Worm (Caenorhabditis elegans) whole organism, L1 larva: Measurements from ENCODE around the gene Y97E10C.1.

Experiments used
- C16A3.4 ChIP-seq: fragments of 150-350 bp; optimal IDR thresholded peaks from 2 replicates; lab custom pipeline; 2014; ENCODE audit warnings: missing biosample characterization, missing genetic modification characterization
- F16B12.6 ChIP-seq: fragments of 150-350 bp; optimal IDR thresholded peaks from 2 replicates; lab custom pipeline; 2014; ENCODE audit warnings: missing biosample characterization, missing genetic modification characterization
- Y116A8C.19 ChIP-seq: sonication (generic microtip); optimal IDR thresholded peaks from 2 replicates; lab custom pipeline; 2016; ENCODE audit warnings: missing compliant biosample characterization, missing genetic modification characterization, borderline replicate concordance
- aha-1 ChIP-seq: fragments of 150-350 bp; optimal IDR thresholded peaks from 2 replicates; lab custom pipeline; 2014; ENCODE audit warnings: missing biosample characterization, missing genetic modification characterization
- alr-1 ChIP-seq: fragments of 200-800 bp; sonication (Bioruptor generic); optimal IDR thresholded peaks from 2 replicates; lab custom pipeline; 2018; ENCODE audit warnings: borderline replicate concordance, mild to moderate bottlenecking, missing genetic modification characterization, missing compliant biosample characterization
- ama-1 ChIP-seq: fragments of 150-350 bp; optimal IDR thresholded peaks from 2 replicates; lab custom pipeline; 2014
- ceh-63 ChIP-seq: fragments of 200-800 bp; sonication (Bioruptor generic); optimal IDR thresholded peaks from 2 replicates; lab custom pipeline; 2018; ENCODE audit warnings: mild to moderate bottlenecking, missing genetic modification characterization, missing compliant biosample characterization
- ceh-8 ChIP-seq: fragments of 200-800 bp; sonication (Bioruptor generic); optimal IDR thresholded peaks from 2 replicates; lab custom pipeline; 2018; ENCODE audit warnings: mild to moderate bottlenecking, missing genetic modification characterization, moderate library complexity, missing compliant biosample characterization
- ceh-82 ChIP-seq, 3 experiments: fragments of 150-350 bp in 1 of 3; sonication (generic microtip) in 2 of 3; optimal IDR thresholded peaks; 2 replicates each; lab custom pipeline; 2014 to 2017; ENCODE audit warnings: missing biosample characterization in 3 of 3, missing genetic modification characterization in 3 of 3
- ces-1 ChIP-seq: fragments of 150-350 bp; optimal IDR thresholded peaks from 2 replicates; lab custom pipeline; 2014; ENCODE audit warnings: missing biosample characterization, missing genetic modification reagents, missing genetic modification characterization
- efl-1 ChIP-seq, 4 experiments: fragments of 150-350 bp; optimal IDR thresholded peaks in 3 of 4; peaks in 1 of 4; 1 replicate in 1 of 4; 2 replicates in 3 of 4; lab custom pipeline; 2014; ENCODE audit warnings: missing biosample characterization in 2 of 4, missing genetic modification characterization in 2 of 4, missing genetic modification reagents in 2 of 4
- egl-13 ChIP-seq: sonication (generic microtip); optimal IDR thresholded peaks from 2 replicates; lab custom pipeline; 2016; ENCODE audit warnings: missing genotype, missing genetic modification reagents, missing genetic modification characterization, missing compliant biosample characterization
- elt-2 ChIP-seq: sonication (generic microtip); optimal IDR thresholded peaks from 2 replicates; lab custom pipeline; 2016; ENCODE audit warnings: missing genetic modification characterization, mild to moderate bottlenecking, inconsistent platforms, missing compliant biosample characterization, missing genetic modification reagents
- elt-3 ChIP-seq, 6 experiments: fragments of 150-350 bp in 1 of 6; sonication (generic microtip); optimal IDR thresholded peaks; 2 replicates each; lab custom pipeline; 2017 to 2018; ENCODE audit warnings: missing biosample characterization in 6 of 6, missing genetic modification characterization in 6 of 6, inconsistent platforms in 1 of 6
- fkh-8 ChIP-seq: sonication (generic microtip); optimal IDR thresholded peaks from 2 replicates; lab custom pipeline; 2016; ENCODE audit warnings: mild to moderate bottlenecking, missing genetic modification characterization, missing compliant biosample characterization
- hlh-17 ChIP-seq: fragments of 200-800 bp; sonication (Bioruptor generic); optimal IDR thresholded peaks from 2 replicates; lab custom pipeline; 2018; ENCODE audit warnings: missing genetic modification characterization, mild to moderate bottlenecking, missing compliant biosample characterization, moderate library complexity, borderline replicate concordance
- hpl-2 ChIP-seq: fragments of 150-350 bp; optimal IDR thresholded peaks from 2 replicates; lab custom pipeline; 2014; ENCODE audit warnings: missing biosample characterization, missing genetic modification reagents, missing genetic modification characterization
- isw-1 ChIP-seq: fragments of 200-800 bp; sonication (Bioruptor generic); IDR thresholded peaks from 2 replicates; pipeline ENCODE4 v1.3.6; 2022; ENCODE audit warnings: missing genetic modification characterization, missing compliant biosample characterization
- jun-1 ChIP-seq: fragments of 150-350 bp; optimal IDR thresholded peaks from 2 replicates; lab custom pipeline; 2014; ENCODE audit warnings: missing biosample characterization, missing genetic modification reagents, missing genetic modification characterization
- lin-13 ChIP-seq: fragments of 150-350 bp; optimal IDR thresholded peaks from 2 replicates; lab custom pipeline; 2014; ENCODE audit warnings: missing biosample characterization, missing genetic modification reagents, missing genetic modification characterization
- lin-15B ChIP-seq: fragments of 150-350 bp; sonication (generic microtip); optimal IDR thresholded peaks from 3 replicates; lab custom pipeline; 2014; ENCODE audit warnings: missing biosample characterization, missing genetic modification characterization
- mef-2 ChIP-seq: fragments of 150-350 bp; optimal IDR thresholded peaks from 2 replicates; lab custom pipeline; 2014; ENCODE audit warnings: missing biosample characterization, missing genetic modification characterization
- mep-1 ChIP-seq: fragments of 150-350 bp; optimal IDR thresholded peaks from 2 replicates; lab custom pipeline; 2014; ENCODE audit warnings: missing biosample characterization, missing genetic modification characterization
- nhr-11 ChIP-seq: fragments of 150-350 bp; optimal IDR thresholded peaks from 2 replicates; lab custom pipeline; 2014; ENCODE audit warnings: missing biosample characterization, missing genetic modification characterization
- nhr-20 ChIP-seq: sonication (generic microtip); optimal IDR thresholded peaks from 2 replicates; lab custom pipeline; 2016; ENCODE audit warnings: mild to moderate bottlenecking, missing genetic modification characterization, missing compliant biosample characterization
- nhr-237 ChIP-seq: fragments of 150-350 bp; optimal IDR thresholded peaks from 2 replicates; lab custom pipeline; 2014; ENCODE audit warnings: missing biosample characterization, missing genetic modification characterization
- nhr-28 ChIP-seq: fragments of 150-350 bp; optimal IDR thresholded peaks from 2 replicates; lab custom pipeline; 2014; ENCODE audit warnings: missing biosample characterization, missing genetic modification characterization
- nhr-47 ChIP-seq: sonication (generic microtip); optimal IDR thresholded peaks from 2 replicates; lab custom pipeline; 2016; ENCODE audit warnings: mild to moderate bottlenecking, missing genetic modification characterization, moderate library complexity, missing compliant biosample characterization
- nhr-76 ChIP-seq: sonication (generic microtip); optimal IDR thresholded peaks from 2 replicates; lab custom pipeline; 2017; ENCODE audit warnings: missing biosample characterization, missing genetic modification characterization
- nhr-84 ChIP-seq: sonication (generic microtip); optimal IDR thresholded peaks from 2 replicates; lab custom pipeline; 2017; ENCODE audit warnings: missing biosample characterization, missing genetic modification characterization
- nhr-85 ChIP-seq: sonication (generic microtip); peaks from one replicate; lab custom pipeline; 2016; ENCODE audit warnings: missing genetic modification characterization, inconsistent platforms, missing compliant biosample characterization
- nhr-90 ChIP-seq: sonication (generic microtip); optimal IDR thresholded peaks from 2 replicates; lab custom pipeline; 2016; ENCODE audit warnings: mild to moderate bottlenecking, missing genetic modification characterization, missing compliant biosample characterization; ENCODE audit not compliant: poor library complexity
- pag-3 ChIP-seq: sonication (generic microtip); optimal IDR thresholded peaks from 2 replicates; lab custom pipeline; 2017; ENCODE audit warnings: missing genetic modification characterization, mild to moderate bottlenecking, missing compliant biosample characterization, antibody characterized with exemption, borderline replicate concordance; ENCODE audit not compliant: insufficient read depth
- pax-3 ChIP-seq: fragments of 200-800 bp; sonication (Bioruptor generic); optimal IDR thresholded peaks from 2 replicates; lab custom pipeline; 2018; ENCODE audit warnings: mild to moderate bottlenecking, missing genetic modification characterization, moderate library complexity, missing compliant biosample characterization
- rnt-1 ChIP-seq: sonication (generic microtip); optimal IDR thresholded peaks from 2 replicates; lab custom pipeline; 2016; ENCODE audit warnings: mild to moderate bottlenecking, missing genetic modification characterization, moderate library complexity, missing compliant biosample characterization
- skn-1 ChIP-seq: fragments of 150-350 bp; optimal IDR thresholded peaks from 2 replicates; lab custom pipeline; 2014; ENCODE audit warnings: missing biosample characterization, missing genetic modification characterization
- sox-4 ChIP-seq: sonication (generic microtip); optimal IDR thresholded peaks from 2 replicates; lab custom pipeline; 2016; ENCODE audit warnings: missing genetic modification characterization, missing compliant biosample characterization
- sptf-1 ChIP-seq: fragments of 150-350 bp; optimal IDR thresholded peaks from 2 replicates; lab custom pipeline; 2014; ENCODE audit warnings: missing biosample characterization, missing genetic modification characterization
- sup-37 ChIP-seq: fragments of 200-800 bp; sonication (Bioruptor generic); optimal IDR thresholded peaks from 2 replicates; lab custom pipeline; 2018; ENCODE audit warnings: mild to moderate bottlenecking, missing genetic modification characterization, missing compliant biosample characterization
- swsn-7 ChIP-seq: sonication (generic microtip); optimal IDR thresholded peaks from 2 replicates; lab custom pipeline; 2016; ENCODE audit warnings: missing genetic modification characterization, missing compliant biosample characterization
- tbx-2 ChIP-seq: sonication (generic microtip); optimal IDR thresholded peaks from 2 replicates; lab custom pipeline; 2016; ENCODE audit warnings: missing genetic modification characterization, missing compliant biosample characterization
- unc-130 ChIP-seq: fragments of 150-350 bp; optimal IDR thresholded peaks from 2 replicates; lab custom pipeline; 2017; ENCODE audit warnings: missing biosample characterization, missing genetic modification characterization, inconsistent platforms
- vab-15 ChIP-seq: sonication (generic microtip); optimal IDR thresholded peaks from 2 replicates; lab custom pipeline; 2017; ENCODE audit warnings: missing genotype, mild to moderate bottlenecking, missing genetic modification characterization, missing compliant biosample characterization
- xbp-1 ChIP-seq: sonication (generic microtip); optimal IDR thresholded peaks from 2 replicates; lab custom pipeline; 2016; ENCODE audit warnings: missing genetic modification characterization, missing compliant biosample characterization
- ztf-4 ChIP-seq: fragments of 150-350 bp; optimal IDR thresholded peaks from 2 replicates; lab custom pipeline; 2014; ENCODE audit warnings: missing biosample characterization, missing genetic modification characterization

Gene Y97E10C.1

DNA sequence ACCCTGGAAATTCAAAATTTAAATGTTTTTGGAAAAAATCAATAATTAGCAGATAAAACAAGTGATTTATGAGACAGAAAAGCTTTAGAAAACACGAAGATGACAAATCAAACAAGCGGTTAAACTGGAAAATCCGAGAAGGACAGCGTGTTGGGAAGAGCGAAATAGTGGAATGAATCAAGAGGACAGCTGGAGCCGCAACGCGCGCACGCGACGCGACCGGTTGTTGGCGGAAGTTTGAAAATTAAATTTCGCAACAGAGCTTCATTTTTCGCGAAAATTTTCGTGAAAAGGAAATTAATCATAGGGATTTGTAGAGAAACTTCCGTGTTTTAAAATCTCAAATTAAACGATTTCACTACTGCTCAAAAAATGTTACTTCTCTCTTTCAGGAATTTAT is 6.2 kb downstream of the Y97E10C.1 start, which contains the start of gene clic-1 (continued):
- TF ChIP-seq rnt-1 (tag; lab: Kevin White, UChicago) (peak; percentile 63), nhr-47 (tag; lab: Kevin White, UChicago) (peak; percentile 68), nhr-11 (tag; lab: Kevin White, UChicago) (peak; percentile 4), sup-37 (no peak), ceh-8 (no peak), mep-1 (tag; lab: Kevin White, UChicago) (no peak), sox-4 (tag; lab: Kevin White, UChicago) (no peak), elt-3 (tag; optimal IDR thresholded peaks at IDR 0.05; lab: Kevin White, UChicago) (peak in 2 of 6 experiments; percentile 15 to 59), hlh-17 (GFP tag; lab: Kevin White, UChicago) (no peak), unc-130 (tag; lab: Kevin White, UChicago) (peak; percentile 13), egl-13 (tag; lab: Kevin White, UChicago) (no peak), ceh-82 (tag; optimal IDR thresholded peaks at IDR 0.05; lab: Kevin White, UChicago) (peak; percentile 35 to 85 (median 62)), alr-1 (tag; lab: Kevin White, UChicago) (no peak), nhr-84 (no peak), ama-1 (lab: Kevin White, UChicago) (no peak), nhr-20 (tag; lab: Kevin White, UChicago) (peak; percentile 57), lin-13 (peak; percentile 9), nhr-76 (tag; lab: Kevin White, UChicago) (no peak), lin-15B (tag; lab: Kevin White, UChicago) (peak; percentile 43), tbx-2 (tag; lab: Kevin White, UChicago) (peak; percentile 65), nhr-90 (tag; lab: Kevin White, UChicago) (no peak), swsn-7 (tag; lab: Kevin White, UChicago) (peak; percentile 62), mef-2 (tag; lab: Kevin White, UChicago) (no peak), ces-1 (GFP tag; lab: Kevin White, UChicago) (no peak), jun-1 (peak; percentile 63), ceh-63 (GFP tag; lab: Kevin White, UChicago) (no peak), hpl-2 (GFP tag; lab: Kevin White, UChicago) (no peak), pax-3 (tag; lab: Kevin White, UChicago) (no peak), C16A3.4 (tag; lab: Kevin White, UChicago) (peak; percentile 64), nhr-237 (tag; lab: Kevin White, UChicago) (no peak), F16B12.6 (peak; percentile 5), nhr-85 (peak; percentile 80), Y116A8C.19 (tag; lab: Kevin White, UChicago) (no peak), vab-15 (tag; lab: Kevin White, UChicago) (no peak), xbp-1 (tag; lab: Kevin White, UChicago) (peak; percentile 70), pag-3 (tag; lab: Kevin White, UChicago) (no peak), skn-1 (tag; lab: Kevin White, UChicago) (peak; percentile 91), sptf-1 (tag; lab: Kevin White, UChicago) (no peak), isw-1 (GFP tag; lab: Robert Waterston, UW) (peak; percentile 56), aha-1 (tag; lab: Kevin White, UChicago) (no peak)

DNA sequence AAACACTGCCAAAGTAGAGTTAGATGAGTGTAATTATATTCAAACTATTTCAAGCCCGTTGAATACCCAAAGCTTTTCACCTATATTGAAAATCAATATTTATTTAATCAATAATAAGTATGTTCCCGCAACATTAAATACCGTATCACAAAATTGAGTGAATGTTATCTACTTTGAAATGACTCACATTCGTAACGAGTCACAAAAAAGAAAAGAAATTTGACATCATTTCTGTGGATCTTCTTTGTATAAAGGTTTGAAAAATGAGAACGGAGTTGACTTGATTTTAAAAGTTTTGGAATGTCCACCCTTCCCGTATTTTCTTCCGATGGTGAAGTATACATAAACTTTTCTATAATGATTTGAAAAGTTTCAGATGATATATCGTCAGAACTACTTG is 6.6 kb downstream of the Y97E10C.1 start, which contains the start of gene srr-10:
Gene srr-10, plus strand, starts transcription at position 301 of the 400 bp plus-strand sequence.
- TF ChIP-seq nhr-28 (tag; lab: Kevin White, UChicago): no peak
- TF ChIP-seq efl-1 (optimal IDR thresholded peaks at IDR 0.05; lab: Kevin White, UChicago): no peak
- TF ChIP-seq efl-1 (GFP tag; optimal IDR thresholded peaks at IDR 0.05 in 1 of 2; lab: Kevin White, UChicago): peak in 1 of 2 experiments; percentile 34
- no peak for TF ChIP-seq ztf-4 (tag; lab: Kevin White, UChicago)
- no peak for TF ChIP-seq elt-2 (tag; lab: Kevin White, UChicago)
- no peak for TF ChIP-seq fkh-8
